Worm (Caenorhabditis elegans): ENCODE measurements around the gene usp-46.

The usp-46 gene

DNA sequence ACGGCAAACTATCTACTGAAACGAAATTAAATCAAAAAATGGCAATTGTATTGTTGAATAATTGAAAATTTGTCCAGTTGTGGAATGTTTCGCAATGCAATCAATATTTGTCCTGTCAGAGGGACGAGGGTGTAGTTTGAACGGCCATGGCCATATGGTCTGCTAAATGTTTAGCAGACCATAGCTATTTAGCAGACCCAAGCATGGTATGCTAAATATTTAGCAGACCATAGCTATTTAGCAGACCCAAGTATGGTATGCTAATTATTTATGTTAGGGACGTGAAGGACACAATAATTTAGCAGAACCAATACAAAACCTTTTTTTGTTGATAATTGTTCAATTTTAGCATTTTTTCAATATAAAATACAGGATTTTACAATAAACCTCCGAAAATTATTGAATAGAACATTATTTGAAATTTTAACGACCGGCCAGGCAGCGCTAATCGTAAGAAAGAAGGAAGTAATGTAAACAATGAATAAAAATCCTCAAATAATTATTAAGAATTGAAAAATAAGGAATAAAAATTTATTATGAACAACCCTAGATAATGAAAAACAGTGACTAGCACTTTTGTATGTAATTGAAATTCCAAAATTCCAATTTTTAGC is 28.7 kb downstream of the usp-46 start, which contains the start of gene riok-3:
Gene riok-3 (minus strand): TSS at position 15 of the 614 bp plus-strand sequence.
- TF ChIP-seq hlh-6 (tag; optimal IDR thresholded peaks at IDR 0.05) (no peak), eyg-1 (tag; optimal IDR thresholded peaks at IDR 0.05) (no peak), tbx-2 (tag; optimal IDR thresholded peaks at IDR 0.05) (no peak), pag-3 (tag; optimal IDR thresholded peaks at IDR 0.05; ENCODE audit: borderline replicate concordance) (no peak), ceh-48 (tag; optimal IDR thresholded peaks at IDR 0.05) (peak; percentile 13), ceh-34 (tag; optimal IDR thresholded peaks at IDR 0.05) (no peak), pros-1 (tag; optimal IDR thresholded peaks at IDR 0.05) (no peak), ceh-19 (GFP tag; optimal IDR thresholded peaks at IDR 0.05) (no peak), sox-4 (tag; optimal IDR thresholded peaks at IDR 0.05) (no peak)

DNA sequence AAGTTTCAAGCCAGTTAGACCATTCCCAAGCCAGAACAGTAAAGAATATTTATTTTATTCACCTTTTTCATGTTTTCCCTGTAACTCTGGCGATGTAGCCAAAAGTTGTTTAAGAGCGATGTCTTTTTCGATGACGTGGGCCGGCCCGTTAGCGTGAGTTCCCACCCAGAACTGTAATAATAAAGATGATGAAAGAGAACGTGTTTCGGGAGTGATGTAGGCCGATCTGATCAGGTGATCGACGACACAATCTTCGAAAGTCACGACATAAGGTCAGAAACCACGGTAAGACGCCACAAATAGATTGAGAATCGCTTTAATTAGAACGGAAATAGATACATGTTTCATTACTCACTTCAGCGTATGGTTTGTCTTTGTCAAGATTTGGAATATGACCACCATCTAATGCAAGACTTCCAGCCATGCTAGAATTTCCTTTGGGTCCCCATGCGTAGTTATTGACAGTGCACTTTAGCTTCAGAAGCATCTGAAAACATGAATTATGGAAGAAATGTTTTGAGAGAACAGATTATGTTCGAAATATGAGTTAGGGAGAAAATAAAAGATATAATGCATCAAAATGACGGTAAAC is 30.6 kb downstream of the usp-46 start, which contains the start of gene ZK632.4:
Gene ZK632.4 (minus strand): TSS at position 487 of the 592 bp plus-strand sequence.
- TF ChIP-seq elt-2 (tag; optimal IDR thresholded peaks at IDR 0.05) (no peak), lim-6 (tag; optimal IDR thresholded peaks at IDR 0.05) (no peak), rnt-1 (tag; optimal IDR thresholded peaks at IDR 0.05) (no peak), hlh-15 (tag; optimal IDR thresholded peaks at IDR 0.05) (no peak), F13H6.1 (tag; optimal IDR thresholded peaks at IDR 0.05) (no peak), npax-4 (tag; optimal IDR thresholded peaks at IDR 0.05) (no peak)

DNA sequence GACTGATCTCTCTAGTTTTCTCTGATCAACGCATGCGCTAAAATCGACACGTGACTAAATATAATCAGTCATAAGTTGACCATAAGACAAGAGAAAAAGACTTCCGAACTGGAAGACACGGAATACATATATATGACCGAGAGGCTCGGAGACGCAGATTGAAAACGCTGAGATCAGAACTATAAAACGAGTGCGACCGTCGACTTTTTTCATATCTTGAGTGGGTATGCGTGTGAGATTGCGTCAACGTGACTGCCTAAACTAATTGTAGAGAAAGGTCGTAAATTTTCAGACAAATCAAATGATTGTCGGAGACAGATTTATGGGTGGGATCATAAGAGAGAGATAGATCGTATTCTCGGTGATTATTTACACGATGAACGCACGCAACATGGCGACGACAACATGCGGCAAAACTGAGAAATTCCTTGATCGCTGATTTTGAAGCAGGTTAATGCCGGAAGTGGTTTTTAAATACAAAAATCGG is 31.2 kb downstream of the usp-46 start:
- TF ChIP-seq hlh-30 (tag; optimal IDR thresholded peaks at IDR 0.05; ENCODE audit: insufficient read depth) (peak; percentile 17), ama-1 (optimal IDR thresholded peaks at IDR 0.05) (no peak)

DNA sequence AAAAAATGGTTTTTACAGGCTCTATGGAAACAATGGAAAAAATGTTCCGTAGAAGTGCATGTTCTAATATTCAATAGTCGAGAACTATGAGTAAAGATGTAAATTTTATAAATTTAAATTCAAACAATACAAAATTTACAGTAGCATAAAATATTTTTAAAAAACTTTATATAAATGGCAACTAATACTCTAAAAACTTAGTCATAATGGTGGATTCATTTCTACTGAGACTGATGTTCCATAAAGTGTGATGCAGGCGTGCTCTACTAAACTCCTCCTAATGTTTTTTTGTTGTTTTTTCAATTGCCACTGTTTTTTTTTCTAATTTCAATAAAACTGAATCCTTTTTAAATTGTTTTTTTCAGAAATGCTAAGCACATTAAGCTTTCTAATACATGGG is 31.8 kb downstream of the usp-46 start, which contains the start of gene gtap-2:
Gene gtap-2 (plus strand): TSS at position 366 of the 400 bp plus-strand sequence.
- no peak for TF ChIP-seq syd-9 (tag; optimal IDR thresholded peaks at IDR 0.05)
- TF ChIP-seq ceh-48 (tag; optimal IDR thresholded peaks at IDR 0.05), result no peak
- no peak for TF ChIP-seq che-1 (tag; optimal IDR thresholded peaks at IDR 0.05)
- no peak for TF ChIP-seq ceh-24 (tag; optimal IDR thresholded peaks at IDR 0.05)
- TF ChIP-seq hlh-8 (tag; optimal IDR thresholded peaks at IDR 0.05), result peak; percentile 70
- no peak for TF ChIP-seq npax-4 (tag; optimal IDR thresholded peaks at IDR 0.05)
- TF ChIP-seq pag-3 (tag; optimal IDR thresholded peaks at IDR 0.05; ENCODE audit: borderline replicate concordance), result no peak
- no peak for TF ChIP-seq sox-2 (GFP tag; IDR thresholded peaks at IDR 0.05)
- no peak for TF ChIP-seq hlh-6 (tag; optimal IDR thresholded peaks at IDR 0.05)
- TF ChIP-seq odd-2 (tag; optimal IDR thresholded peaks at IDR 0.05), result no peak
- no peak for TF ChIP-seq eyg-1 (tag; optimal IDR thresholded peaks at IDR 0.05)
- no peak for TF ChIP-seq T23F11.4 (GFP tag; optimal IDR thresholded peaks at IDR 0.05)
- no peak for TF ChIP-seq madf-2 (tag; optimal IDR thresholded peaks at IDR 0.05)
- TF ChIP-seq ceh-34 (tag; optimal IDR thresholded peaks at IDR 0.05), result no peak
- TF ChIP-seq mec-3 (tag; optimal IDR thresholded peaks at IDR 0.05; ENCODE audit: borderline replicate concordance), result no peak
- TF ChIP-seq rnt-1 (tag; optimal IDR thresholded peaks at IDR 0.05), result no peak
- TF ChIP-seq ceh-14 (tag; optimal IDR thresholded peaks at IDR 0.05), result peak; percentile 5
- no peak for TF ChIP-seq K02D7.2 (tag; optimal IDR thresholded peaks at IDR 0.05)
- no peak for TF ChIP-seq ama-1 (optimal IDR thresholded peaks at IDR 0.05)
- no peak for TF ChIP-seq elt-4 (tag; optimal IDR thresholded peaks at IDR 0.05)
- TF ChIP-seq nhr-232 (tag; optimal IDR thresholded peaks at IDR 0.05), result no peak
- peak; percentile 48 for TF ChIP-seq fax-1 (tag; optimal IDR thresholded peaks at IDR 0.05)
- TF ChIP-seq pha-2 (tag; optimal IDR thresholded peaks at IDR 0.05), result no peak
- no peak for TF ChIP-seq ztf-16 (tag; optimal IDR thresholded peaks at IDR 0.05)
- TF ChIP-seq tbx-7 (tag; optimal IDR thresholded peaks at IDR 0.05), result peak; percentile 50
- no peak for TF ChIP-seq K09A11.1 (tag; optimal IDR thresholded peaks at IDR 0.05; ENCODE audit: insufficient read depth)
- TF ChIP-seq ceh-45 (GFP tag; IDR thresholded peaks at IDR 0.05), result no peak
- TF ChIP-seq nhr-11 (tag; optimal IDR thresholded peaks at IDR 0.05), result no peak
- TF ChIP-seq pha-4 (tag; optimal IDR thresholded peaks at IDR 0.05), result no peak
- TF ChIP-seq hlh-15 (tag; optimal IDR thresholded peaks at IDR 0.05), result no peak
- no peak for TF ChIP-seq ceh-18 (tag; optimal IDR thresholded peaks at IDR 0.05)
- no peak for TF ChIP-seq dve-1 (tag; optimal IDR thresholded peaks at IDR 0.05)
- TF ChIP-seq sdc-2 (tag; optimal IDR thresholded peaks at IDR 0.05), result no peak
- TF ChIP-seq ceh-6 (GFP tag; optimal IDR thresholded peaks at IDR 0.05), result no peak
- no peak for TF ChIP-seq ref-2 (tag; optimal IDR thresholded peaks at IDR 0.05)
- no peak for TF ChIP-seq pax-1 (tag; optimal IDR thresholded peaks at IDR 0.05)
- no peak for TF ChIP-seq nfya-1 (tag; optimal IDR thresholded peaks at IDR 0.05)

Measured in whole organism, late embryonic.